Fruit fly (Drosophila melanogaster) whole organism, prepupa: ENCODE measurements around the gene snRNP-U1-C.

Experiments used
- Blimp-1 ChIP-seq: fragments of 200-800 bp; sonication (Bioruptor generic); optimal IDR thresholded peaks from 3 replicates; lab custom pipeline; 2017; ENCODE audit warnings: missing biosample characterization, missing genetic modification characterization, mild to moderate bottlenecking, moderate library complexity, missing genetic modification reagents
- CG11294 ChIP-seq: fragments of 200-800 bp; sonication (Bioruptor generic); IDR thresholded peaks from 2 replicates; pipeline ENCODE4 v1.3.6; 2022; ENCODE audit warnings: missing biosample characterization, missing genetic modification characterization
- CG16779 ChIP-seq: fragments of 200-800 bp; sonication (Bioruptor generic); optimal IDR thresholded peaks from 3 replicates; lab custom pipeline; 2017; ENCODE audit warnings: missing biosample characterization, mild to moderate bottlenecking, missing genetic modification characterization
- CG3032 ChIP-seq: fragments of 200-800 bp; optimal IDR thresholded peaks from 2 replicates; lab custom pipeline; 2019; ENCODE audit warnings: missing biosample characterization, mild to moderate bottlenecking, missing genetic modification characterization, moderate library complexity
- CG6276 ChIP-seq: fragments of 200-800 bp; sonication (Bioruptor generic); optimal IDR thresholded peaks from 2 replicates; lab custom pipeline; 2017; ENCODE audit warnings: missing biosample characterization, mild to moderate bottlenecking, missing genetic modification characterization
- Eip93F ChIP-seq: fragments of 200-800 bp; sonication (Bioruptor generic); optimal IDR thresholded peaks from 2 replicates; lab custom pipeline; 2016; ENCODE audit warnings: missing biosample characterization, mild to moderate bottlenecking, missing genetic modification characterization
- Gug ChIP-seq: fragments of 200-800 bp; sonication (Bioruptor generic); IDR thresholded peaks from 2 replicates; pipeline ENCODE4 v1.3.6; 2022; ENCODE audit warnings: missing biosample characterization, missing genetic modification characterization
- Lpt ChIP-seq: fragments of 200-800 bp; sonication (Bioruptor generic); optimal IDR thresholded peaks from 3 replicates; lab custom pipeline; 2016; ENCODE audit warnings: missing biosample characterization, missing genetic modification characterization
- Met ChIP-seq: fragments of 200-800 bp; sonication (Bioruptor generic); optimal IDR thresholded peaks from 3 replicates; lab custom pipeline; 2016; ENCODE audit warnings: missing biosample characterization, missing genetic modification characterization
- OdsH ChIP-seq: fragments of 200-800 bp; sonication (Bioruptor generic); optimal IDR thresholded peaks from 3 replicates; lab custom pipeline; 2016; ENCODE audit warnings: missing biosample characterization, missing genetic modification characterization
- Smox ChIP-seq: fragments of 200-800 bp; sonication (Bioruptor generic); optimal IDR thresholded peaks from 3 replicates; lab custom pipeline; 2016; ENCODE audit warnings: missing biosample characterization, missing genetic modification characterization
- Sox14 ChIP-seq: fragments of 200-800 bp; sonication (Bioruptor generic); optimal IDR thresholded peaks from 3 replicates; lab custom pipeline; 2016; ENCODE audit warnings: missing biosample characterization, missing genetic modification characterization
- Sox15 ChIP-seq: fragments of 200-800 bp; sonication (Bioruptor generic); optimal IDR thresholded peaks from 3 replicates; lab custom pipeline; 2016; ENCODE audit warnings: missing biosample characterization, missing genetic modification characterization
- achi ChIP-seq: fragments of 200-800 bp; sonication (Bioruptor generic); optimal IDR thresholded peaks from 3 replicates; lab custom pipeline; 2016; ENCODE audit warnings: missing biosample characterization, missing genetic modification characterization
- eg ChIP-seq: fragments of 200-800 bp; sonication (Bioruptor generic); IDR thresholded peaks from 3 replicates; pipeline ENCODE4 v1.3.6; 2022; ENCODE audit warnings: missing biosample characterization, missing genetic modification characterization
- fkh ChIP-seq: fragments of 200-800 bp; sonication (Bioruptor generic); optimal IDR thresholded peaks from 3 replicates; lab custom pipeline; 2017; ENCODE audit warnings: missing biosample characterization, mild to moderate bottlenecking, missing genetic modification characterization, moderate library complexity
- lz ChIP-seq: fragments of 200-800 bp; sonication (Bioruptor generic); optimal IDR thresholded peaks from 3 replicates; lab custom pipeline; 2016; ENCODE audit warnings: missing biosample characterization, missing genetic modification characterization
- pdm3 ChIP-seq: fragments of 200-800 bp; sonication (Bioruptor generic); optimal IDR thresholded peaks from 3 replicates; lab custom pipeline; 2016; ENCODE audit warnings: missing biosample characterization, missing genetic modification characterization
- salr ChIP-seq, 2 experiments: fragments of 200-800 bp; sonication (Bioruptor generic); optimal IDR thresholded peaks; 3 replicates each; lab custom pipeline; 2016 to 2018; ENCODE audit warnings: missing biosample characterization in 2 of 2, missing genetic modification characterization in 2 of 2, mild to moderate bottlenecking in 1 of 2
- ss ChIP-seq, 2 experiments: fragments of 200-800 bp; sonication (Bioruptor generic); optimal IDR thresholded peaks; 2 replicates in 1 of 2; 3 replicates in 1 of 2; lab custom pipeline; 2017 to 2018; ENCODE audit warnings: mild to moderate bottlenecking in 2 of 2, missing biosample characterization in 2 of 2, missing genetic modification characterization in 2 of 2, moderate library complexity in 1 of 2
- svp ChIP-seq: fragments of 200-800 bp; sonication (Bioruptor generic); peaks from one replicate; lab custom pipeline; 2016; ENCODE audit warnings: missing biosample characterization, missing genetic modification characterization

snRNP-U1-C gene

dm6 chr3R:18949131-18949530 is 34.3 kb downstream of the snRNP-U1-C start:
- no peak for TF ChIP-seq CG3032 (tag; lab: Kevin White, UChicago)
- peak; percentile 69 for TF ChIP-seq svp (GFP tag; lab: Kevin White, UChicago)
- TF ChIP-seq lz = no peak

- TF ChIP-seq CG16779 (tag; lab: Kevin White, UChicago) (no peak), eg (GFP tag; lab: Robert Waterston, UW) (no peak), Lpt (no peak), Sox14 (GFP tag; lab: Kevin White, UChicago) (no peak), Met (no peak), CG6276 (GFP tag; lab: Kevin White, UChicago) (no peak), pdm3 (GFP tag; lab: Kevin White, UChicago) (no peak), Blimp-1 (GFP tag; lab: Kevin White, UChicago) (no peak), Sox15 (GFP tag; lab: Kevin White, UChicago) (no peak), Eip93F (GFP tag; lab: Kevin White, UChicago) (no peak), fkh (GFP tag; lab: Kevin White, UChicago) (no peak), CG3032 (tag; lab: Kevin White, UChicago) (no peak), achi (no peak), Gug (GFP tag; lab: Robert Waterston, UW) (no peak), OdsH (GFP tag; lab: Kevin White, UChicago) (no peak), CG11294 (GFP tag; lab: Robert Waterston, UW) (no peak), salr (GFP tag; optimal IDR thresholded peaks at IDR 0.05; lab: Kevin White, UChicago) (no peak), Smox (GFP tag; lab: Kevin White, UChicago) (no peak), ss (GFP tag; optimal IDR thresholded peaks at IDR 0.05; lab: Kevin White, UChicago) (no peak)
Measured at dm6 chr3R:18947307-18947706, 36.1 kb downstream of the snRNP-U1-C start.
